ENCODE assay signal across 3 worm cellular contexts in the genomic region with DNA sequence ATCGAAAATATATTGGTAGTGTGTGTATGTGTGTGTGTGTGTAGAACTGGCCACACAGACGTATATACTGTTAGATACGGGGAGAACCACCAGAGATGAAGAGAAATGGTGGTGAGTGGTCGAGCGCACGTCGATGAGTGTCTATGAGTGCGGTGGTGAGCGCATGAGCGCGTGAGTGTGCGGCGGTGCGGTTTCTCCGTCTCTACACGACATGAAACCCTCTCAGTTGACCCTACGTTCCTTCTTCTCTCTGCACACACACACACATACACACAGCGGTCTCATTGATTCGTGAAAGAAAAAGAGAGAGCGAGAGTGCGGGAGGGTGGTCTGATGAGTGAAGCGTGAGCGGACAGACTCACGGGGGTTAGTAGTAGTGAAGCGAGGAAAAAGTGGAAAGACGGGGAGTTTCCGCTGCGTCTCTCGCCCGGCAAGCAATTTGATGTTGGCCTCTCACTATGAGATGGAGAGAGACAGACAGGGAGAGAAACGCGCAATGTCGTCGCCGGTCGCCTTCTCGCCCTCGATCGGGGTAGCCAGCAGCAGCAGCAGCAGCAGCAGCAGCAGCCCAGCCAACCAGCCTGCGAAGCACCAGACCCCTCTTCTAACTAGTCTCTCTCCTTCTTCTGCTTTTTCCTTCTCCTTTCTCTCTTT.
TF ChIP-seq lines count a peak whose summit lies in the region.

No protein-coding gene starts in this region.

TF ChIP-seq in whole organism, L1 larva, 84 proteins besides CTCF, POLR2A, EP300 and RAD21 (continued from another document and continues in another):
- no peak for TF ChIP-seq ceh-63 (GFP tag; optimal IDR thresholded peaks at IDR 0.05; lab: Kevin White, UChicago)
- TF ChIP-seq F16B12.6 (tag; optimal IDR thresholded peaks at IDR 0.05; lab: Kevin White, UChicago), result no peak
- TF ChIP-seq lir-3 (tag; optimal IDR thresholded peaks at IDR 0.05; lab: Kevin White, UChicago; ENCODE audit: poor library complexity), result peak; percentile 87
- TF ChIP-seq Y116A8C.19 (tag; optimal IDR thresholded peaks at IDR 0.05; lab: Kevin White, UChicago; ENCODE audit: borderline replicate concordance), result no peak
- peak; percentile 60 for TF ChIP-seq sup-37 (GFP tag; optimal IDR thresholded peaks at IDR 0.05; lab: Kevin White, UChicago)
- peak in 1 of 2 experiments; percentile 79 for TF ChIP-seq ztf-11 (tag; optimal IDR thresholded peaks at IDR 0.05; lab: Kevin White, UChicago)
- peak; percentile 73 to 89 for TF ChIP-seq lin-35 (GFP tag; optimal IDR thresholded peaks at IDR 0.05; lab: Kevin White, UChicago)
- peak; percentile 95 for TF ChIP-seq ztf-4 (tag; optimal IDR thresholded peaks at IDR 0.05; lab: Kevin White, UChicago)
- TF ChIP-seq lin-14 (GFP tag; optimal IDR thresholded peaks at IDR 0.05; lab: Kevin White, UChicago), result peak; percentile 99
- TF ChIP-seq ces-1 (GFP tag; optimal IDR thresholded peaks at IDR 0.05; lab: Kevin White, UChicago), result no peak
- no peak for TF ChIP-seq unc-62 (GFP tag; optimal IDR thresholded peaks at IDR 0.05; lab: Kevin White, UChicago)
- peak; percentile 62 for TF ChIP-seq mab-9 (GFP tag; IDR thresholded peaks at IDR 0.05; lab: Robert Waterston, UW)
- no peak for TF ChIP-seq alr-1 (tag; optimal IDR thresholded peaks at IDR 0.05; lab: Kevin White, UChicago; ENCODE audit: borderline replicate concordance)
- no peak for TF ChIP-seq nhr-12 (tag; optimal IDR thresholded peaks at IDR 0.05; lab: Kevin White, UChicago)
- peak; percentile 58 for TF ChIP-seq skn-1 (tag; optimal IDR thresholded peaks at IDR 0.05; lab: Kevin White, UChicago)
- TF ChIP-seq hlh-17 (GFP tag; optimal IDR thresholded peaks at IDR 0.05; lab: Kevin White, UChicago; ENCODE audit: borderline replicate concordance), result no peak
- peak; percentile 80 to 94 for TF ChIP-seq lsy-2 (tag; optimal IDR thresholded peaks at IDR 0.05; lab: Kevin White, UChicago)
- peak; percentile 65 for TF ChIP-seq elt-2 (tag; optimal IDR thresholded peaks at IDR 0.05; lab: Kevin White, UChicago)
- peak; percentile 91 for TF ChIP-seq egl-13 (tag; optimal IDR thresholded peaks at IDR 0.05; lab: Kevin White, UChicago)
- no peak for TF ChIP-seq tlp-1 (tag; optimal IDR thresholded peaks at IDR 0.05; lab: Kevin White, UChicago)
- TF ChIP-seq nhr-77 (tag; optimal IDR thresholded peaks at IDR 0.05; lab: Kevin White, UChicago), result peak; percentile 95
- no peak for TF ChIP-seq hlh-4 (tag; optimal IDR thresholded peaks at IDR 0.05; lab: Kevin White, UChicago)
- peak; percentile 96 for TF ChIP-seq swsn-7 (tag; optimal IDR thresholded peaks at IDR 0.05; lab: Kevin White, UChicago)
- TF ChIP-seq fkh-8 (tag; optimal IDR thresholded peaks at IDR 0.05; lab: Kevin White, UChicago), result peak; percentile 97
- peak; percentile 93 for TF ChIP-seq nhr-237 (tag; optimal IDR thresholded peaks at IDR 0.05; lab: Kevin White, UChicago)
- peak; percentile 67 for TF ChIP-seq C04F5.9 (tag; optimal IDR thresholded peaks at IDR 0.05; lab: Kevin White, UChicago)
- peak; percentile 94 for TF ChIP-seq lin-13 (GFP tag; optimal IDR thresholded peaks at IDR 0.05; lab: Kevin White, UChicago)
- TF ChIP-seq pax-3 (tag; optimal IDR thresholded peaks at IDR 0.05; lab: Kevin White, UChicago), result peak; percentile 82
- TF ChIP-seq vab-15 (tag; optimal IDR thresholded peaks at IDR 0.05; lab: Kevin White, UChicago), result peak; percentile 80
- peak; percentile 90 for TF ChIP-seq fos-1 (tag; optimal IDR thresholded peaks at IDR 0.05; lab: Kevin White, UChicago)
- TF ChIP-seq dsc-1 (tag; optimal IDR thresholded peaks at IDR 0.05; lab: Kevin White, UChicago), result peak; percentile 91
- no peak for TF ChIP-seq ama-1 (optimal IDR thresholded peaks at IDR 0.05; lab: Kevin White, UChicago)
- TF ChIP-seq lin-39 (tag; optimal IDR thresholded peaks at IDR 0.05; lab: Kevin White, UChicago), result peak; percentile 14
- TF ChIP-seq efl-3 (GFP tag; optimal IDR thresholded peaks at IDR 0.05; lab: Kevin White, UChicago), result no peak
- peak; percentile 90 for TF ChIP-seq nhr-90 (tag; optimal IDR thresholded peaks at IDR 0.05; lab: Kevin White, UChicago; ENCODE audit: poor library complexity)
- TF ChIP-seq fkh-4 (tag; optimal IDR thresholded peaks at IDR 0.05; lab: Kevin White, UChicago; ENCODE audit: borderline replicate concordance), result peak; percentile 54
- peak; percentile 95 for TF ChIP-seq nhr-47 (tag; optimal IDR thresholded peaks at IDR 0.05; lab: Kevin White, UChicago)
- peak; percentile 48 for TF ChIP-seq zag-1 (tag; optimal IDR thresholded peaks at IDR 0.05; lab: Kevin White, UChicago)
- TF ChIP-seq ets-5 (GFP tag; IDR thresholded peaks at IDR 0.05; lab: Robert Waterston, UW), result no peak
- TF ChIP-seq blmp-1 (tag; optimal IDR thresholded peaks at IDR 0.05; lab: Kevin White, UChicago), result peak; percentile 65

TF ChIP-seq in whole organism, L3 larva, 47 proteins besides CTCF, POLR2A, EP300 and RAD21 (continued from another document):
- no peak for TF ChIP-seq nhr-67 (tag; optimal IDR thresholded peaks at IDR 0.05; lab: Kevin White, UChicago)
- no peak for TF ChIP-seq nhr-76 (tag; optimal IDR thresholded peaks at IDR 0.05; lab: Kevin White, UChicago)
- TF ChIP-seq hmg-11 (tag; optimal IDR thresholded peaks at IDR 0.05; lab: Kevin White, UChicago), result peak; percentile 98
- TF ChIP-seq fkh-10 (GFP tag; optimal IDR thresholded peaks at IDR 0.05; lab: Kevin White, UChicago), result peak; percentile 85
- TF ChIP-seq skn-1 (tag; optimal IDR thresholded peaks at IDR 0.05; lab: Kevin White, UChicago), result peak; percentile 58
- peak; percentile 91 for TF ChIP-seq elt-2 (tag; optimal IDR thresholded peaks at IDR 0.05; lab: Kevin White, UChicago)
- peak; percentile 94 for TF ChIP-seq lsy-12 (tag; optimal IDR thresholded peaks at IDR 0.05; lab: Kevin White, UChicago)
- no peak for TF ChIP-seq ceh-16 (tag; optimal IDR thresholded peaks at IDR 0.05; lab: Kevin White, UChicago)
- TF ChIP-seq ceh-28 (tag; optimal IDR thresholded peaks at IDR 0.05; lab: Kevin White, UChicago), result peak; percentile 94
- TF ChIP-seq ceh-82 (tag; optimal IDR thresholded peaks at IDR 0.05; lab: Kevin White, UChicago), result peak; percentile 53
- peak; percentile 87 for TF ChIP-seq lin-39 (tag; optimal IDR thresholded peaks at IDR 0.05; lab: Kevin White, UChicago)
- TF ChIP-seq elt-3 (tag; optimal IDR thresholded peaks at IDR 0.05; lab: Kevin White, UChicago), result peak in 2 of 3 experiments; percentile 21 to 76
- TF ChIP-seq zag-1 (tag; optimal IDR thresholded peaks at IDR 0.05; lab: Kevin White, UChicago), result peak; percentile 75
- TF ChIP-seq fkh-2 (tag; optimal IDR thresholded peaks at IDR 0.05; lab: Kevin White, UChicago), result peak; percentile 49
- no peak for TF ChIP-seq nhr-12 (tag; optimal IDR thresholded peaks at IDR 0.05; lab: Kevin White, UChicago)
- TF ChIP-seq ceh-9 (tag; optimal IDR thresholded peaks at IDR 0.05; lab: Kevin White, UChicago), result no peak
- peak; percentile 71 for TF ChIP-seq R02D3.7 (tag; optimal IDR thresholded peaks at IDR 0.05; lab: Kevin White, UChicago)
- no peak for TF ChIP-seq ZK546.5 (tag; optimal IDR thresholded peaks at IDR 0.05; lab: Kevin White, UChicago)
- no peak for TF ChIP-seq nhr-28 (tag; optimal IDR thresholded peaks at IDR 0.05; lab: Kevin White, UChicago)
- TF ChIP-seq ama-1 (optimal IDR thresholded peaks at IDR 0.05; lab: Kevin White, UChicago), result peak; percentile 78
- TF ChIP-seq ztf-11 (tag; optimal IDR thresholded peaks at IDR 0.05; lab: Kevin White, UChicago), result no peak
- TF ChIP-seq unc-39 (tag; optimal IDR thresholded peaks at IDR 0.05; lab: Kevin White, UChicago), result peak; percentile 71
- peak; percentile 99 for TF ChIP-seq nfya-1 (tag; optimal IDR thresholded peaks at IDR 0.05; lab: Kevin White, UChicago; ENCODE audit: insufficient read depth)
- TF ChIP-seq daf-12 (tag; optimal IDR thresholded peaks at IDR 0.05; lab: Kevin White, UChicago), result no peak
- no peak for TF ChIP-seq nhr-237 (tag; optimal IDR thresholded peaks at IDR 0.05; lab: Kevin White, UChicago)
- peak; percentile 25 for TF ChIP-seq sea-2 (GFP tag; optimal IDR thresholded peaks at IDR 0.05; lab: Kevin White, UChicago)
- TF ChIP-seq tbx-2 (tag; optimal IDR thresholded peaks at IDR 0.05; lab: Kevin White, UChicago), result peak; percentile 93
- no peak for TF ChIP-seq aly-2 (tag; optimal IDR thresholded peaks at IDR 0.05; lab: Kevin White, UChicago)
- peak; percentile 73 for TF ChIP-seq snpc-4 (tag; optimal IDR thresholded peaks at IDR 0.05; lab: Kevin White, UChicago)
- peak; percentile 93 for TF ChIP-seq pha-4 (tag; optimal IDR thresholded peaks at IDR 0.05; lab: Kevin White, UChicago)

TF ChIP-seq in whole organism, young adult, 124 proteins besides CTCF, POLR2A, EP300 and RAD21 (continued from another document and continues in another):
- TF ChIP-seq bed-1 (GFP tag; IDR thresholded peaks at IDR 0.05; lab: Robert Waterston, UW) (0 out of 2 replicates have a peak, but pooled peaks have one; percentile 39), ztf-22 (GFP tag; optimal IDR thresholded peaks at IDR 0.05; lab: Kevin White, UChicago) (peak; percentile 53), Y79H2A.3 (GFP tag; conservative IDR thresholded peaks at IDR 0.05; lab: Robert Waterston, UW) (no peak), zfh-2 (GFP tag; conservative IDR thresholded peaks at IDR 0.05; lab: Robert Waterston, UW) (peak; percentile 99), ztf-6 (GFP tag; IDR thresholded peaks at IDR 0.05; lab: Robert Waterston, UW) (0 out of 2 replicates have a peak, but pooled peaks have one; percentile 53), hrde-1 (tag; optimal IDR thresholded peaks at IDR 0.05; lab: Kevin White, UChicago; ENCODE audit: borderline replicate concordance) (no peak), cebp-2 (GFP tag; IDR thresholded peaks at IDR 0.05; lab: Robert Waterston, UW) (peak; percentile 80; the same call in 1 of the 2 replicates), K11D2.4 (GFP tag; IDR thresholded peaks at IDR 0.05; lab: Robert Waterston, UW) (peak; percentile 80), B0035.1 (tag; optimal IDR thresholded peaks at IDR 0.05; lab: Kevin White, UChicago) (peak; percentile 87), lir-1 (GFP tag; conservative IDR thresholded peaks at IDR 0.05; lab: Robert Waterston, UW) (peak; percentile 99), lin-35 (GFP tag; optimal IDR thresholded peaks at IDR 0.05; lab: Kevin White, UChicago) (peak in 1 of 3 experiments; percentile 50), madf-6 (GFP tag; IDR thresholded peaks at IDR 0.05; lab: Robert Waterston, UW) (no peak), Y53F4B.3 (GFP tag; IDR thresholded peaks at IDR 0.05; lab: Robert Waterston, UW) (no peak), hsf-1 (GFP tag; IDR thresholded peaks at IDR 0.05; lab: Robert Waterston, UW) (0 out of 2 replicates have a peak, but pooled peaks have one; percentile 45), ets-4 (GFP tag; optimal IDR thresholded peaks at IDR 0.05; lab: Kevin White, UChicago) (peak; percentile 83), Y67H2A.10 (GFP tag; conservative IDR thresholded peaks at IDR 0.05; lab: Robert Waterston, UW) (peak; percentile 80; the same call in 1 of the 2 replicates), rcor-1 (GFP tag; IDR thresholded peaks at IDR 0.05; lab: Robert Waterston, UW) (peak; percentile 56), dpl-1 (GFP tag; optimal IDR thresholded peaks at IDR 0.05; lab: Kevin White, UChicago) (no peak), nhr-27 (tag; optimal IDR thresholded peaks at IDR 0.05; lab: Kevin White, UChicago) (no peak), K12H6.12 (tag; optimal IDR thresholded peaks at IDR 0.05; lab: Kevin White, UChicago) (peak; percentile 96), sptf-2 (GFP tag; optimal IDR thresholded peaks at IDR 0.05; lab: Kevin White, UChicago) (peak; percentile 73), Y95B8A.8 (GFP tag; IDR thresholded peaks at IDR 0.05; lab: Robert Waterston, UW) (peak; percentile 69; the same call in 1 of the 2 replicates), rec-8 (tag; optimal IDR thresholded peaks at IDR 0.05; lab: Kevin White, UChicago) (peak in 1 of 2 experiments; percentile 24), B0336.3 (GFP tag; IDR thresholded peaks at IDR 0.05; lab: Robert Waterston, UW) (peak; percentile 98), F57A8.1 (GFP tag; optimal IDR thresholded peaks at IDR 0.05; lab: Kevin White, UChicago) (no peak), hlh-12 (tag; optimal IDR thresholded peaks at IDR 0.05; lab: Kevin White, UChicago) (no peak), lin-40 (tag; optimal IDR thresholded peaks at IDR 0.05; lab: Kevin White, UChicago) (peak; percentile 97), hmg-20 (GFP tag; IDR thresholded peaks at IDR 0.05; lab: Robert Waterston, UW) (0 out of 2 replicates have a peak, but pooled peaks have one; percentile 33), tlf-1 (GFP tag; optimal IDR thresholded peaks at IDR 0.05; lab: Kevin White, UChicago) (peak; percentile 71), nfya-1 (tag; optimal IDR thresholded peaks at IDR 0.05; lab: Kevin White, UChicago; ENCODE audit: borderline replicate concordance, insufficient read depth) (no peak), madf-8 (GFP tag; conservative IDR thresholded peaks at IDR 0.05; lab: Robert Waterston, UW) (no peak), madf-10 (tag; optimal IDR thresholded peaks at IDR 0.05; lab: Kevin White, UChicago) (peak; percentile 95), F52B5.7 (tag; optimal IDR thresholded peaks at IDR 0.05; lab: Kevin White, UChicago) (peak; percentile 45), C06A6.2 (GFP tag; conservative IDR thresholded peaks at IDR 0.05; lab: Robert Waterston, UW) (peak; percentile 78), efl-1 (GFP tag; optimal IDR thresholded peaks at IDR 0.05; lab: Kevin White, UChicago) (no peak), ztf-26 (tag; optimal IDR thresholded peaks at IDR 0.05; lab: Kevin White, UChicago) (peak; percentile 94), nhr-90 (tag; optimal IDR thresholded peaks at IDR 0.05; lab: Kevin White, UChicago) (peak; percentile 92), nhr-80 (tag; optimal IDR thresholded peaks at IDR 0.05; lab: Kevin White, UChicago) (peak; percentile 98), F33H1.4 (GFP tag; IDR thresholded peaks at IDR 0.05; lab: Robert Waterston, UW) (no peak), attf-5 (GFP tag; optimal IDR thresholded peaks at IDR 0.05; lab: Kevin White, UChicago) (peak; percentile 96), xnd-1 (tag; optimal IDR thresholded peaks at IDR 0.05; lab: Kevin White, UChicago) (no peak), akir-1 (GFP tag; optimal IDR thresholded peaks at IDR 0.05; lab: Kevin White, UChicago) (peak; percentile 70), F49E8.2 (tag; optimal IDR thresholded peaks at IDR 0.05; lab: Kevin White, UChicago; ENCODE audit: insufficient read depth) (no peak), madf-3 (GFP tag; IDR thresholded peaks at IDR 0.05; lab: Robert Waterston, UW) (0 out of 2 replicates have a peak, but pooled peaks have one; percentile 52), die-1 (tag; optimal IDR thresholded peaks at IDR 0.05; lab: Kevin White, UChicago) (peak; percentile 61), snpc-4 (GFP tag; optimal IDR thresholded peaks at IDR 0.05; lab: Kevin White, UChicago) (peak; percentile 57), snpc-4 (tag; optimal IDR thresholded peaks at IDR 0.05; lab: Kevin White, UChicago) (peak; percentile 63 to 82 (median 78)), tbp1 (GFP tag; optimal IDR thresholded peaks at IDR 0.05; lab: Kevin White, UChicago) (peak; percentile 70), lsl-1 (GFP tag; optimal IDR thresholded peaks at IDR 0.05; lab: Kevin White, UChicago) (no peak), nhr-120 (GFP tag; IDR thresholded peaks at IDR 0.05; lab: Robert Waterston, UW) (no peak), chd-7 (tag; optimal IDR thresholded peaks at IDR 0.05; lab: Kevin White, UChicago) (peak; percentile 98), ztf-3 (GFP tag; optimal IDR thresholded peaks at IDR 0.05; lab: Kevin White, UChicago) (peak; percentile 91), unc-62 (GFP tag; optimal IDR thresholded peaks at IDR 0.05; lab: Kevin White, UChicago) (no peak), let-607 (tag; optimal IDR thresholded peaks at IDR 0.05; lab: Kevin White, UChicago) (peak; percentile 72 to 79), B0019.2 (GFP tag; conservative IDR thresholded peaks at IDR 0.05; lab: Robert Waterston, UW) (no peak), pbrm-1 (GFP tag; IDR thresholded peaks at IDR 0.05; lab: Robert Waterston, UW) (peak; percentile 92), B0261.1 (tag; optimal IDR thresholded peaks at IDR 0.05; lab: Kevin White, UChicago) (peak; percentile 49), sdz-38 (tag; optimal IDR thresholded peaks at IDR 0.05; lab: Kevin White, UChicago) (no peak), ztf-28 (GFP tag; IDR thresholded peaks at IDR 0.05; lab: Robert Waterston, UW) (no peak), F10E7.11 (tag; optimal IDR thresholded peaks at IDR 0.05; lab: Kevin White, UChicago) (peak; percentile 77)
